Fruit fly (Drosophila melanogaster) whole organism, pupa: ENCODE data around the gene CG9135.

ENCODE experiments used
- CG10348 ChIP-seq: fragments of 200-800 bp; sonication (Bioruptor generic); IDR thresholded peaks from 2 replicates; pipeline ENCODE4 v1.3.6; 2022; ENCODE audit warnings: missing biosample characterization, missing genetic modification characterization
- CG12605 ChIP-seq: fragments of 200-800 bp; sonication (Bioruptor generic); IDR thresholded peaks from 2 replicates; pipeline ENCODE4 v1.3.6; 2022; ENCODE audit warnings: missing biosample characterization, missing genetic modification characterization
- CG13204 ChIP-seq: fragments of 200-800 bp; sonication (Bioruptor generic); optimal IDR thresholded peaks from 2 replicates; lab custom pipeline; 2018; ENCODE audit warnings: missing biosample characterization, mild to moderate bottlenecking, missing genetic modification characterization, moderate library complexity
- CG14655 ChIP-seq: fragments of 200-800 bp; sonication (Bioruptor generic); optimal IDR thresholded peaks from 3 replicates; lab custom pipeline; 2017; ENCODE audit warnings: mild to moderate bottlenecking, missing biosample characterization, missing genetic modification reagents, missing genetic modification characterization
- CG15710 ChIP-seq: fragments of 200-800 bp; sonication (Bioruptor generic); optimal IDR thresholded peaks from 2 replicates; lab custom pipeline; 2018; ENCODE audit warnings: missing biosample characterization, mild to moderate bottlenecking, missing genetic modification characterization, moderate library complexity
- CG17806 ChIP-seq: fragments of 200-800 bp; sonication (Bioruptor generic); optimal IDR thresholded peaks from 2 replicates; lab custom pipeline; 2018; ENCODE audit warnings: missing biosample characterization, mild to moderate bottlenecking, missing genetic modification characterization, moderate library complexity
- CG32121 ChIP-seq: fragments of 200-800 bp; sonication (Bioruptor generic); IDR thresholded peaks from 2 replicates; pipeline ENCODE4 v1.3.6; 2022; ENCODE audit warnings: missing biosample characterization, missing genetic modification characterization
- CG34367 ChIP-seq: fragments of 200-800 bp; sonication (Bioruptor generic); optimal IDR thresholded peaks from 2 replicates; lab custom pipeline; 2018; ENCODE audit warnings: missing biosample characterization, mild to moderate bottlenecking, missing genetic modification characterization
- CG4496 ChIP-seq: fragments of 200-800 bp; sonication (Bioruptor generic); IDR thresholded peaks from 3 replicates; pipeline ENCODE4 v1.3.6; 2022; ENCODE audit warnings: missing biosample characterization, missing genetic modification characterization
- CG8159 ChIP-seq: fragments of 200-800 bp; sonication (Bioruptor generic); optimal IDR thresholded peaks from 3 replicates; lab custom pipeline; 2018; ENCODE audit warnings: missing biosample characterization, mild to moderate bottlenecking, missing genetic modification characterization, moderate library complexity
- CG8301 ChIP-seq: fragments of 200-800 bp; sonication (Bioruptor generic); optimal IDR thresholded peaks from 2 replicates; lab custom pipeline; 2018; ENCODE audit warnings: missing biosample characterization, mild to moderate bottlenecking, missing genetic modification characterization
- CG9948 ChIP-seq: fragments of 200-800 bp; sonication (Bioruptor generic); optimal IDR thresholded peaks from 2 replicates; lab custom pipeline; 2018; ENCODE audit warnings: missing biosample characterization, mild to moderate bottlenecking, missing genetic modification characterization, moderate library complexity
- D1 ChIP-seq: fragments of 200-800 bp; sonication (Bioruptor generic); optimal IDR thresholded peaks from 2 replicates; lab custom pipeline; 2018; ENCODE audit warnings: missing biosample characterization, mild to moderate bottlenecking, missing genetic modification characterization, moderate library complexity
- EcR ChIP-seq: fragments of 200-800 bp; sonication (Bioruptor generic); optimal IDR thresholded peaks from 3 replicates; lab custom pipeline; 2019; ENCODE audit warnings: missing biosample characterization, missing genetic modification characterization, mild to moderate bottlenecking, moderate library complexity, missing genetic modification reagents
- Ets98B ChIP-seq: fragments of 200-800 bp; sonication (Bioruptor generic); IDR thresholded peaks from 2 replicates; pipeline ENCODE4 v1.3.6; 2022; ENCODE audit warnings: missing biosample characterization, missing genetic modification characterization
- Pif1A ChIP-seq: fragments of 200-800 bp; sonication (Bioruptor generic); optimal IDR thresholded peaks from 3 replicates; lab custom pipeline; 2016; ENCODE audit warnings: missing biosample characterization, missing genetic modification characterization
- Pif1B ChIP-seq: fragments of 200-800 bp; sonication (Bioruptor generic); optimal IDR thresholded peaks from 3 replicates; lab custom pipeline; 2016; ENCODE audit warnings: missing biosample characterization, missing genetic modification characterization
- Snoo ChIP-seq: fragments of 200-800 bp; sonication (Bioruptor generic); optimal IDR thresholded peaks from 3 replicates; lab custom pipeline; 2017; ENCODE audit warnings: missing biosample characterization, mild to moderate bottlenecking, missing genetic modification characterization, inconsistent platforms
- fd96Ca ChIP-seq: fragments of 200-800 bp; sonication (Bioruptor generic); IDR thresholded peaks from 3 replicates; pipeline ENCODE4 v1.3.6; 2022; ENCODE audit warnings: missing biosample characterization, missing genetic modification characterization
- gl ChIP-seq: fragments of 200-800 bp; sonication (Bioruptor generic); optimal IDR thresholded peaks from 2 replicates; lab custom pipeline; 2018; ENCODE audit warnings: missing biosample characterization, mild to moderate bottlenecking, missing genetic modification characterization
- rn ChIP-seq: fragments of 200-800 bp; sonication (Bioruptor generic); IDR thresholded peaks from 2 replicates; pipeline ENCODE4 v1.3.6; 2022; ENCODE audit warnings: missing biosample characterization, missing genetic modification characterization

CG9135 gene

DNA sequence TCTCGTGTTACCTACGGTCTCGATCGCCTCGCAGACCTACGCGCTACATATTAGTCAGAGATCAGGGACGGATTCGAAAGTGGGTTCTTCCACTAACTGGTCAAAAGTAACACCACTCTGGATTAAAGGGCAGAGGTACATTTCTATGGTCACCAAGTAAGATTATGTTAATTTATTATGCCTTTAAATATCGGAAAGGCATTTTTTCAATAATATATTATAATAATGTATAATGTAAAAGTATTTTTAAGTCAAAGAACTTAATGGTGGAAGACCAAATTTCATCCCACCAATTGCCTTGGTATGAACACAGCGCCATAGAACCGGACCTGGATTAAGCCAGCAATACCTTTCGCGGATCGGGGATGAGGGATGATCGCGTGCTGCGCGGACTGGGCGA, 27.8 kb upstream of the CG9135 start:
- peak; percentile 57 for TF ChIP-seq CG15710
- peak; percentile 83 for TF ChIP-seq CG8159
- 0 out of 3 replicates have a peak, but pooled peaks have one; percentile 20 for TF ChIP-seq CG4496
- TF ChIP-seq EcR (GFP tag; lab: Kevin White, UChicago) = no peak
- peak; percentile 74 for TF ChIP-seq Pif1B (GFP tag; lab: Kevin White, UChicago)
- peak; percentile 66 for TF ChIP-seq CG9948 (tag; lab: Kevin White, UChicago)
- TF ChIP-seq CG34367 (tag; lab: Kevin White, UChicago) = peak; percentile 40
- TF ChIP-seq CG8301 = peak; percentile 53
- peak; percentile 77 for TF ChIP-seq CG14655
- peak; percentile 65 for TF ChIP-seq Pif1A (GFP tag; lab: Kevin White, UChicago)
- TF ChIP-seq CG10348 = no peak
- peak; percentile 16 for TF ChIP-seq D1
- TF ChIP-seq Ets98B (GFP tag; lab: Robert Waterston, UW) = no peak
- TF ChIP-seq Snoo = peak; percentile 59
- TF ChIP-seq fd96Ca (GFP tag; lab: Robert Waterston, UW) = peak; percentile 51; the same call in 2 of the 3 replicates
- TF ChIP-seq CG13204 (GFP tag; lab: Kevin White, UChicago) = peak; percentile 3
- TF ChIP-seq CG32121 = no peak
- TF ChIP-seq rn (GFP tag; lab: Robert Waterston, UW) = no peak
- peak; percentile 32 for TF ChIP-seq gl
- no peak for TF ChIP-seq CG12605 (GFP tag; lab: Robert Waterston, UW)
- TF ChIP-seq CG17806 (tag; lab: Kevin White, UChicago) = peak; percentile 76

DNA sequence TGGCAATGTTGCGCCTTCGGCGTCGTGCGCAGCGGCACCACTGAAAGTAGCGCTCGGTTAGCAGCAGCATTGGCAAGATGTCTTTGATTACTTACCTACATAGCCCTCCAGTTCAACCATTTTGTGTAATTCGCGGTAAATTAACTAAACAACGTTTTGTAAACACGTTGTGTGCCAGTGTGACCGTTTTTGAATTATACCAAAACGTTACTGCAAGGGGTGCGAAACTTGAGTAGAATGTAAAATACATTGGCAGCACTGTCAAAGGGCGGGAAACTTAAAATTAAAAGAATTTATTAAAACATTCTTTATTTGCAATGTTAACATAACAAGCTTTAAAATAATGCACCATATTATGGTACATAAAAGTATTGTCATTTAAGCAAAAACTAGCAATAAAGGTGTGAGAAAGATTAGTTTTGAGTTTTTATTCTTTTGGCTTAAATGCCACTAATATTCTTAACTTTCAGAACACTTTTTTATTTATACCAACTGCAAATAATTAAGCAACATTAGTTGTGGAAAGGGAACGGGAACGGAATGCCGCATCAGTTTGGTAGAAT, 26.2 kb upstream of the CG9135 start, which contains the start of gene CG9107:
TSS of gene CG9107 (minus strand) at position 195 of the 563 bp plus-strand sequence.
- no peak for TF ChIP-seq CG8159
- TF ChIP-seq CG13204 (GFP tag; lab: Kevin White, UChicago) = no peak
- TF ChIP-seq CG15710 = no peak
- no peak for TF ChIP-seq CG17806 (tag; lab: Kevin White, UChicago)
- no peak for TF ChIP-seq CG32121
- TF ChIP-seq rn (GFP tag; lab: Robert Waterston, UW) = no peak
- no peak for TF ChIP-seq CG12605 (GFP tag; lab: Robert Waterston, UW)
- TF ChIP-seq gl = no peak
- TF ChIP-seq CG8301 = no peak
- no peak for TF ChIP-seq D1
- no peak for TF ChIP-seq Snoo
- TF ChIP-seq CG9948 (tag; lab: Kevin White, UChicago) = no peak
- no peak for TF ChIP-seq CG14655
- no peak for TF ChIP-seq fd96Ca (GFP tag; lab: Robert Waterston, UW)
- TF ChIP-seq CG10348 = no peak
- no peak for TF ChIP-seq EcR (GFP tag; lab: Kevin White, UChicago)

- TF ChIP-seq Ets98B (GFP tag; lab: Robert Waterston, UW) (no peak; the same call in 1 of the 2 replicates), Pif1A (GFP tag; lab: Kevin White, UChicago) (peak; percentile 6), CG14655 (no peak), CG32121 (no peak), CG12605 (GFP tag; lab: Robert Waterston, UW) (peak; percentile 33; the same call in 1 of the 2 replicates), gl (no peak), CG4496 (no peak), CG8301 (no peak), D1 (no peak), CG9948 (tag; lab: Kevin White, UChicago) (no peak), CG34367 (tag; lab: Kevin White, UChicago) (peak; percentile 2), CG15710 (no peak)
These were observed 21.9 kb upstream of the CG9135 start for dm6 chr2L:6028712-6029111.

dm6 chr2L:6031838-6032237, 18.8 kb upstream of the CG9135 start:
- TF ChIP-seq CG8159 (peak; percentile 69), fd96Ca (GFP tag; lab: Robert Waterston, UW) (peak; percentile 28; the same call in 1 of the 3 replicates), CG17806 (tag; lab: Kevin White, UChicago) (peak; percentile 44), CG10348 (no peak), CG9948 (tag; lab: Kevin White, UChicago) (peak; percentile 29), CG8301 (no peak), EcR (GFP tag; lab: Kevin White, UChicago) (peak; percentile 40), Pif1B (GFP tag; lab: Kevin White, UChicago) (no peak), CG4496 (peak; percentile 60; the same call in 1 of the 3 replicates), Snoo (no peak), CG34367 (tag; lab: Kevin White, UChicago) (peak; percentile 45), Ets98B (GFP tag; lab: Robert Waterston, UW) (peak; percentile 69), CG15710 (peak; percentile 56), rn (GFP tag; lab: Robert Waterston, UW) (no peak)
- TF ChIP-seq, all 21 proteins: peak for 9

dm6 chr2L:6034344-6034743, 16.3 kb upstream of the CG9135 start, which contains the start of gene CG9109:
Gene CG9109 (minus strand): TSS chr2L:6034423.
- TF ChIP-seq Pif1A (GFP tag; lab: Kevin White, UChicago) = no peak
- no peak for TF ChIP-seq CG8301
- no peak for TF ChIP-seq D1
- no peak for TF ChIP-seq Pif1B (GFP tag; lab: Kevin White, UChicago)
- TF ChIP-seq Ets98B (GFP tag; lab: Robert Waterston, UW) = no peak
- no peak for TF ChIP-seq CG9948 (tag; lab: Kevin White, UChicago)
- TF ChIP-seq CG12605 (GFP tag; lab: Robert Waterston, UW) = peak; percentile 40; the same call in 1 of the 2 replicates

DNA sequence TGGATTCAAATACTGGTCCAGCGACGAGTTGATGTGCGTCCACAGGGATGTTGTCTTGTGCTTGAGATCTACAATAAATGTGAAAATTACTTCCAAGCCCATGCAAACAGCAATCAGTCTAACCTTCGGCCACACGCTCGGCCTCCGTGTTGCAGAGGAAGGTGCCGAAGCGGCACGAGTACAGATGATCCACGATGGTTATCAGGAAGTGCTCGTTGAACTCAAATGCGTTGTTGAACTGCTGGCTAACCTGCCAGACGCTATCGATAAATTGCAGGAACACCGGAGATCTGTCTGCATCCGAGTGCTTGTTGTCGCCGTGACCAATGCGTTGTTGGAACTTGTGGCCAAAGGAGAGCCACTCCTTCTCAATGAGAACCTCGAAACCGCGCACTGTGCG, 15.4 kb upstream of the CG9135 start:
- TF ChIP-seq CG8301 = no peak
- TF ChIP-seq CG34367 (tag; lab: Kevin White, UChicago) = no peak
- TF ChIP-seq CG17806 (tag; lab: Kevin White, UChicago) = no peak
- TF ChIP-seq CG13204 (GFP tag; lab: Kevin White, UChicago) = no peak
- TF ChIP-seq EcR (GFP tag; lab: Kevin White, UChicago) = no peak
- TF ChIP-seq CG9948 (tag; lab: Kevin White, UChicago) = no peak
- no peak for TF ChIP-seq CG8159
- no peak for TF ChIP-seq CG10348
- TF ChIP-seq D1 = no peak
- TF ChIP-seq Ets98B (GFP tag; lab: Robert Waterston, UW) = no peak
- no peak for TF ChIP-seq Pif1B (GFP tag; lab: Kevin White, UChicago)
- TF ChIP-seq rn (GFP tag; lab: Robert Waterston, UW) = no peak
- no peak for TF ChIP-seq CG4496
- TF ChIP-seq gl = no peak
- no peak for TF ChIP-seq CG32121
- no peak for TF ChIP-seq Pif1A (GFP tag; lab: Kevin White, UChicago)
- TF ChIP-seq CG12605 (GFP tag; lab: Robert Waterston, UW) = no peak
